Worm (Caenorhabditis elegans): ENCODE results near the gene Y32F6A.4.

DNA sequence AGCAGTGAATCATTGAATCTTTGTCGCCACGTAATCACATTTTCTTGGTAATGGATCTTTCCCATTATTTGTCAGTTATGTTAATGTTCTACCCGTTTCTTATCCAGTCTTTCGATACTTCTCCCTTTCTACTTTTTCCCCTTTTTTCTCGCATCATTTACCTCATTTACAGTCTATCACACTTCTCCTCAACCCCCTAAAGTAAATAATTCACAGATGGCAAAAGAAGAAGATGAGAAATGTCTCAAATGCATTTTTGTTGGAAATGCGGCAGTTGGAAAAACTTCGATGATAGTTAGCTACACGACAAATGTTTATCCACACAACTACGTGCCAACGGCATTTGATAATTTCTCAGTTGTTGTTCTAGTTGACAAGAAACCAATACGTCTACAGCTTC lies 28.2 kb upstream of the Y32F6A.4 start, which contains the start of gene chw-1:
- TF ChIP-seq nhr-90 (tag; optimal IDR thresholded peaks at IDR 0.05) = no peak
- TF ChIP-seq snpc-4 (GFP tag; optimal IDR thresholded peaks at IDR 0.05) = no peak
- no peak for TF ChIP-seq snpc-4 (tag; optimal IDR thresholded peaks at IDR 0.05)
- no peak for TF ChIP-seq xnd-1 (tag; optimal IDR thresholded peaks at IDR 0.05)
- TF ChIP-seq sea-2 (GFP tag; IDR thresholded peaks at IDR 0.05) = no peak
- no peak for TF ChIP-seq ama-1 (optimal IDR thresholded peaks at IDR 0.05)
- no peak for TF ChIP-seq ama-1 (GFP tag; optimal IDR thresholded peaks at IDR 0.05)
- TF ChIP-seq pha-4 (tag; optimal IDR thresholded peaks at IDR 0.05) = no peak
- no peak for TF ChIP-seq T07F8.4 (tag; optimal IDR thresholded peaks at IDR 0.05)
- no peak for TF ChIP-seq rec-8 (tag; optimal IDR thresholded peaks at IDR 0.05)
- TF ChIP-seq rpc-1 (optimal IDR thresholded peaks at IDR 0.05) = no peak
- no peak for TF ChIP-seq rpc-1 (tag; optimal IDR thresholded peaks at IDR 0.05)

Data from whole organism, young adult.